Worm (Caenorhabditis elegans) whole organism, mixed stage, embryonic: ENCODE measurements around the gene srx-120.

Experiments
- ceh-83 ChIP-seq: fragments of 200-800 bp; sonication (Bioruptor generic); optimal IDR thresholded peaks from 2 replicates; lab custom pipeline; 2018; ENCODE audit warnings: mild to moderate bottlenecking, missing genetic modification characterization, missing compliant biosample characterization
- elt-1 ChIP-seq: sonication (generic microtip); optimal IDR thresholded peaks from 2 replicates; lab custom pipeline; 2017; ENCODE audit warnings: missing genetic modification characterization, mild to moderate bottlenecking, missing compliant biosample characterization, antibody characterized with exemption, moderate library complexity, borderline replicate concordance; ENCODE audit not compliant: insufficient read depth
- elt-3 ChIP-seq: fragments of 150-350 bp; optimal IDR thresholded peaks from 2 replicates; lab custom pipeline; 2014; ENCODE audit warnings: missing biosample characterization, missing genetic modification characterization
- mep-1 ChIP-seq: fragments of 150-350 bp; optimal IDR thresholded peaks from 2 replicates; lab custom pipeline; 2017; ENCODE audit warnings: missing biosample characterization, missing genetic modification reagents, missing genetic modification characterization, inconsistent platforms
- nhr-12 ChIP-seq: fragments of 150-350 bp; optimal IDR thresholded peaks from 2 replicates; lab custom pipeline; 2014; ENCODE audit warnings: missing biosample characterization, missing genetic modification characterization
- nhr-2 ChIP-seq: fragments of 150-350 bp; optimal IDR thresholded peaks from 2 replicates; lab custom pipeline; 2014; ENCODE audit warnings: missing biosample characterization, missing genetic modification characterization
- nhr-237 ChIP-seq: fragments of 150-350 bp; optimal IDR thresholded peaks from 2 replicates; lab custom pipeline; 2014; ENCODE audit warnings: missing biosample characterization, missing genetic modification characterization
- nhr-76 ChIP-seq: sonication (generic microtip); optimal IDR thresholded peaks from 2 replicates; lab custom pipeline; 2017; ENCODE audit warnings: missing biosample characterization, missing genetic modification characterization
- snpc-4 ChIP-seq: fragments of 150-350 bp; optimal IDR thresholded peaks from 2 replicates; lab custom pipeline; 2014; ENCODE audit warnings: missing biosample characterization, missing genetic modification characterization
- unc-120 ChIP-seq: sonication (generic microtip); optimal IDR thresholded peaks from 2 replicates; lab custom pipeline; 2017; ENCODE audit warnings: missing genetic modification characterization, missing compliant biosample characterization; ENCODE audit not compliant: poor library complexity, severe bottlenecking
- unc-39 ChIP-seq: fragments of 150-350 bp; optimal IDR thresholded peaks from 2 replicates; lab custom pipeline; 2014; ENCODE audit warnings: missing biosample characterization, missing genetic modification characterization
- unc-62 ChIP-seq: fragments of 150-350 bp; optimal IDR thresholded peaks from 2 replicates; lab custom pipeline; 2014; ENCODE audit warnings: missing biosample characterization, missing genetic modification reagents, missing genetic modification characterization
- zip-8 ChIP-seq: fragments of 150-350 bp; optimal IDR thresholded peaks from 2 replicates; lab custom pipeline; 2014; ENCODE audit warnings: missing biosample characterization, missing genetic modification characterization
- ztf-11 ChIP-seq: fragments of 150-350 bp; optimal IDR thresholded peaks from 2 replicates; lab custom pipeline; 2014; ENCODE audit warnings: missing biosample characterization, missing genetic modification characterization

ce11 chrII:12511866-12512265 is 19.2 kb upstream of the srx-120 start, which contains the start of gene srh-73:
- TF ChIP-seq snpc-4 (tag; lab: Kevin White, UChicago): no peak
- no peak for TF ChIP-seq ztf-11 (tag; lab: Kevin White, UChicago)
- TF ChIP-seq elt-3: no peak
- no peak for TF ChIP-seq mep-1 (tag; lab: Kevin White, UChicago)
- TF ChIP-seq unc-120: no peak
- TF ChIP-seq nhr-12 (tag; lab: Kevin White, UChicago): no peak
- no peak for TF ChIP-seq ceh-83 (GFP tag; lab: Kevin White, UChicago)
- no peak for TF ChIP-seq elt-1 (tag; lab: Kevin White, UChicago)
- TF ChIP-seq nhr-237 (tag; lab: Kevin White, UChicago): no peak
- TF ChIP-seq unc-39: no peak
- TF ChIP-seq nhr-76 (tag; lab: Kevin White, UChicago): no peak
- TF ChIP-seq nhr-2 (tag; lab: Kevin White, UChicago): no peak
- no peak for TF ChIP-seq unc-62 (GFP tag; lab: Kevin White, UChicago)
- no peak for TF ChIP-seq zip-8
